Fruit fly (Drosophila melanogaster) whole organism, pupa: ENCODE data around the gene Rh6.

Source experiments
- CG10348 ChIP-seq: fragments of 200-800 bp; sonication (Bioruptor generic); IDR thresholded peaks from 2 replicates; pipeline ENCODE4 v1.3.6; 2022; ENCODE audit warnings: missing biosample characterization, missing genetic modification characterization
- CG17806 ChIP-seq: fragments of 200-800 bp; sonication (Bioruptor generic); optimal IDR thresholded peaks from 2 replicates; lab custom pipeline; 2018; ENCODE audit warnings: missing biosample characterization, mild to moderate bottlenecking, missing genetic modification characterization, moderate library complexity
- CG34367 ChIP-seq: fragments of 200-800 bp; sonication (Bioruptor generic); optimal IDR thresholded peaks from 2 replicates; lab custom pipeline; 2018; ENCODE audit warnings: missing biosample characterization, mild to moderate bottlenecking, missing genetic modification characterization
- CG4496 ChIP-seq: fragments of 200-800 bp; sonication (Bioruptor generic); IDR thresholded peaks from 3 replicates; pipeline ENCODE4 v1.3.6; 2022; ENCODE audit warnings: missing biosample characterization, missing genetic modification characterization
- Ets98B ChIP-seq: fragments of 200-800 bp; sonication (Bioruptor generic); IDR thresholded peaks from 2 replicates; pipeline ENCODE4 v1.3.6; 2022; ENCODE audit warnings: missing biosample characterization, missing genetic modification characterization

DNA sequence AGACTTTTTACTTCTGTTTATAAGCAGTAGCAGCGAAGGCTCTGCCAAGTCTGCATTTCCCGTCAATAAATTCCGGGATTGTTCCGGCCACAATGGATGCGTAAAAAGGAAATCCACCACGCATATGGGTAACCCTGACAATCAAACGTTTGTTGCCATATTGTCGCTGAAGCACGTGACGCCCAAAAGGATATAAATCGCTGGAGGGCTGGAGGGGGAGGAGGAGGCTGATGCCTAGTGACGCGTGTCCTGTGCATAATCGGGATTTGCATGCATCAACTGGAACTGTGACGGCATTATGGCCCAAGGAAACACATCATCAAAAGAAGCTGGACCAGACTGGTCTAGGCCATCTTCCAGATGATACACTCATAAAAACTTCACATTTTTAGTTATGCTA is 30.2 kb downstream of the Rh6 start:
- TF ChIP-seq CG34367 (tag; lab: Kevin White, UChicago) (no peak), CG17806 (tag; lab: Kevin White, UChicago) (no peak), Ets98B (GFP tag; lab: Robert Waterston, UW) (no peak), CG10348 (GFP tag; lab: Robert Waterston, UW) (no peak), CG4496 (no peak)
